ENCODE assay signal across 5 fruit fly cellular contexts in the genomic region with DNA sequence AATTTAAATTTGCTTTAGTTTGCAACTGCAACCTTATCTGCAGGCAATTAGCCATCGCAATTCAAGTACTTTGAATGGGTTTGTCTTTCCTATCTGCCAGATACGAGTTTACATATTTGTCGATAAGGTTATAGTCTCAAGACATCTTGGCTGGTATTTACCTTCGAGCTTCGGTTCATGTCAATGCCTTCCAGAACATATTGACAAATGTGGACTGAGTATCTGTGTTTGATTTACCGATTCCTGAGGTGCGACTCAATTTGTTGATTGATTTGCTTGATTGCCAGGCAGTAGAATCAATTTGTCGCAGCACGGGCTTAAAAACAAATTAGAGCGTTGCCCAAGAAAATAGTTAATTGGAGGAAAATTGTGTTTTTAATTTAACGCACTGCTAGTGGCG.
TF ChIP-seq lines count a peak whose summit lies in the region.

No protein-coding gene starts in this region.

- TF ChIP-seq CTCF in whole organism, embryonic (GFP tag; optimal IDR thresholded peaks at IDR 0.05; lab: Kevin White, UChicago): no peak

TF ChIP-seq in whole organism, adult, 20 proteins besides CTCF, POLR2A, EP300 and RAD21 (continues in another document):
- TF ChIP-seq CG1620 (GFP tag; optimal IDR thresholded peaks at IDR 0.05; lab: Kevin White, UChicago) (no peak), cnc (optimal IDR thresholded peaks at IDR 0.05; lab: Kevin White, UChicago) (no peak), CG12768 (GFP tag; optimal IDR thresholded peaks at IDR 0.05; lab: Kevin White, UChicago) (no peak), CG7045 (GFP tag; optimal IDR thresholded peaks at IDR 0.05; lab: Kevin White, UChicago) (no peak), CG33017 (tag; optimal IDR thresholded peaks at IDR 0.05; lab: Kevin White, UChicago) (no peak), Mnt (GFP tag; optimal IDR thresholded peaks at IDR 0.05; lab: Kevin White, UChicago) (no peak), Clk (GFP tag; optimal IDR thresholded peaks at IDR 0.05; lab: Kevin White, UChicago) (no peak), CG14711 (tag; optimal IDR thresholded peaks at IDR 0.05; lab: Kevin White, UChicago) (no peak), pad (GFP tag; optimal IDR thresholded peaks at IDR 0.05; lab: Kevin White, UChicago) (no peak), Hr96 (GFP tag; optimal IDR thresholded peaks at IDR 0.05; lab: Kevin White, UChicago) (no peak), CG7101 (tag; optimal IDR thresholded peaks at IDR 0.05; lab: Kevin White, UChicago) (peak; percentile 53), CG5204 (GFP tag; optimal IDR thresholded peaks at IDR 0.05; lab: Kevin White, UChicago) (no peak), ovo (GFP tag; optimal IDR thresholded peaks at IDR 0.05; lab: Kevin White, UChicago) (no peak), toe (GFP tag; optimal IDR thresholded peaks at IDR 0.05; lab: Kevin White, UChicago) (no peak), tj (GFP tag; optimal IDR thresholded peaks at IDR 0.05; lab: Kevin White, UChicago) (no peak), kay (GFP tag; lab: Kevin White, UChicago; ENCODE audit: borderline replicate concordance) (peak; percentile 12), cic (GFP tag; optimal IDR thresholded peaks at IDR 0.05; lab: Kevin White, UChicago) (peak; percentile 75), CG11617 (GFP tag; optimal IDR thresholded peaks at IDR 0.05; lab: Kevin White, UChicago) (no peak)

TF ChIP-seq in whole organism, embryonic, 481 proteins besides CTCF, POLR2A, EP300 and RAD21 (continues in another document):
- peak; percentile 24 for TF ChIP-seq nerfin-1 (tag; optimal IDR thresholded peaks at IDR 0.05; lab: Kevin White, UChicago)
- TF ChIP-seq sd (tag; optimal IDR thresholded peaks at IDR 0.05; lab: Kevin White, UChicago): peak; percentile 35
- TF ChIP-seq pb (GFP tag; optimal IDR thresholded peaks at IDR 0.05; lab: Kevin White, UChicago): no peak
- TF ChIP-seq CG15479 (GFP tag; optimal IDR thresholded peaks at IDR 0.05; lab: Kevin White, UChicago): no peak
- TF ChIP-seq pho (GFP tag; optimal IDR thresholded peaks at IDR 0.05; lab: Kevin White, UChicago): no peak
- TF ChIP-seq chif (GFP tag; optimal IDR thresholded peaks at IDR 0.05; lab: Kevin White, UChicago): peak; percentile 21 to 42
- peak; percentile 8 for TF ChIP-seq Hmr (GFP tag; optimal IDR thresholded peaks at IDR 0.05; lab: Kevin White, UChicago)
- no peak for TF ChIP-seq cwo (GFP tag; optimal IDR thresholded peaks at IDR 0.05; lab: Kevin White, UChicago)
- no peak for TF ChIP-seq D (optimal IDR thresholded peaks at IDR 0.05; lab: Kevin White, UChicago)
- peak; percentile 28 for TF ChIP-seq D (GFP tag; optimal IDR thresholded peaks at IDR 0.05; lab: Kevin White, UChicago)
- TF ChIP-seq CG11504 (tag; optimal IDR thresholded peaks at IDR 0.05; lab: Kevin White, UChicago): no peak
- TF ChIP-seq CG9727 (GFP tag; optimal IDR thresholded peaks at IDR 0.05; lab: Kevin White, UChicago): peak; percentile 65
- peak; percentile 49 for TF ChIP-seq PHDP (tag; optimal IDR thresholded peaks at IDR 0.05; lab: Kevin White, UChicago)
- no peak for TF ChIP-seq Bgb (GFP tag; IDR thresholded peaks at IDR 0.05; lab: Robert Waterston, UW; ENCODE audit: partially characterized antibody)
- peak; percentile 17 for TF ChIP-seq bab2 (GFP tag; optimal IDR thresholded peaks at IDR 0.05; lab: Kevin White, UChicago)
- peak; percentile 77 for TF ChIP-seq CG2202 (tag; optimal IDR thresholded peaks at IDR 0.05; lab: Kevin White, UChicago)
- TF ChIP-seq bbx (GFP tag; IDR thresholded peaks at IDR 0.05; lab: Robert Waterston, UW; ENCODE audit: partially characterized antibody): no peak
- TF ChIP-seq CG12071 (GFP tag; optimal IDR thresholded peaks at IDR 0.05; lab: Kevin White, UChicago): peak; percentile 45

TF ChIP-seq in whole organism, prepupa, 60 proteins besides CTCF, POLR2A, EP300 and RAD21:
- peak; percentile 22 for TF ChIP-seq CG10631 (GFP tag; optimal IDR thresholded peaks at IDR 0.05; lab: Kevin White, UChicago)
- TF ChIP-seq fkh (GFP tag; optimal IDR thresholded peaks at IDR 0.05; lab: Kevin White, UChicago): peak; percentile 90
- no peak for TF ChIP-seq CG8319 (GFP tag; optimal IDR thresholded peaks at IDR 0.05; lab: Kevin White, UChicago)
- peak; percentile 3 for TF ChIP-seq esn (GFP tag; optimal IDR thresholded peaks at IDR 0.05; lab: Kevin White, UChicago)
- 0 out of 3 replicates have a peak, but pooled peaks have one; percentile 27 for TF ChIP-seq eg (GFP tag; IDR thresholded peaks at IDR 0.05; lab: Robert Waterston, UW)
- no peak for TF ChIP-seq ss (GFP tag; optimal IDR thresholded peaks at IDR 0.05; lab: Kevin White, UChicago)
- TF ChIP-seq svp (GFP tag; lab: Kevin White, UChicago): no peak
- no peak for TF ChIP-seq net (GFP tag; optimal IDR thresholded peaks at IDR 0.05; lab: Kevin White, UChicago)
- TF ChIP-seq Eip78C (GFP tag; lab: Kevin White, UChicago): peak; percentile 24
- TF ChIP-seq vri (GFP tag; optimal IDR thresholded peaks at IDR 0.05; lab: Kevin White, UChicago): peak; percentile 24

TF ChIP-seq in whole organism, pupa, 21 proteins besides CTCF, POLR2A, EP300 and RAD21:
- TF ChIP-seq CG4496 (GFP tag; IDR thresholded peaks at IDR 0.05; lab: Robert Waterston, UW): no peak
- TF ChIP-seq CG13204 (GFP tag; optimal IDR thresholded peaks at IDR 0.05; lab: Kevin White, UChicago): no peak
- TF ChIP-seq CG17806 (tag; optimal IDR thresholded peaks at IDR 0.05; lab: Kevin White, UChicago): no peak
- no peak for TF ChIP-seq CG32121 (GFP tag; IDR thresholded peaks at IDR 0.05; lab: Robert Waterston, UW)
- TF ChIP-seq CG15710 (tag; optimal IDR thresholded peaks at IDR 0.05; lab: Kevin White, UChicago): no peak
- no peak for TF ChIP-seq Ets98B (GFP tag; IDR thresholded peaks at IDR 0.05; lab: Robert Waterston, UW)
- TF ChIP-seq Pif1B (GFP tag; optimal IDR thresholded peaks at IDR 0.05; lab: Kevin White, UChicago): peak; percentile 7
- peak; percentile 13 for TF ChIP-seq CG34367 (tag; optimal IDR thresholded peaks at IDR 0.05; lab: Kevin White, UChicago)
- TF ChIP-seq Pif1A (GFP tag; optimal IDR thresholded peaks at IDR 0.05; lab: Kevin White, UChicago): no peak
TF ChIP-seq in whole organism, pupa: peak in this region for 2.

TF ChIP-seq in whole organism, wandering third instar larva, 38 proteins besides CTCF, POLR2A, EP300 and RAD21:
- TF ChIP-seq Hr83 (GFP tag; optimal IDR thresholded peaks at IDR 0.05; lab: Kevin White, UChicago; ENCODE audit: poor library complexity, severe bottlenecking): peak; percentile 75
- peak; percentile 3 for TF ChIP-seq OdsH (GFP tag; optimal IDR thresholded peaks at IDR 0.05; lab: Kevin White, UChicago)
- TF ChIP-seq pan (optimal IDR thresholded peaks at IDR 0.05; lab: Kevin White, UChicago): no peak
- TF ChIP-seq dl (GFP tag; optimal IDR thresholded peaks at IDR 0.05; lab: Kevin White, UChicago; ENCODE audit: insufficient read depth in 1 of 2, partially characterized antibody in 2 of 2): no peak
- TF ChIP-seq sv (GFP tag; optimal IDR thresholded peaks at IDR 0.05; lab: Kevin White, UChicago): no peak
- peak; percentile 30 for TF ChIP-seq Jra (GFP tag; optimal IDR thresholded peaks at IDR 0.05; lab: Kevin White, UChicago)
- TF ChIP-seq N (GFP tag; optimal IDR thresholded peaks at IDR 0.05; lab: Kevin White, UChicago): no peak
- TF ChIP-seq Dfd (GFP tag; optimal IDR thresholded peaks at IDR 0.05; lab: Kevin White, UChicago): no peak
- TF ChIP-seq usp (GFP tag; optimal IDR thresholded peaks at IDR 0.05; lab: Kevin White, UChicago): no peak
- TF ChIP-seq tai (GFP tag; optimal IDR thresholded peaks at IDR 0.05; lab: Kevin White, UChicago): peak; percentile 28
- peak; percentile 22 for TF ChIP-seq Sp1 (GFP tag; optimal IDR thresholded peaks at IDR 0.05; lab: Kevin White, UChicago)
- TF ChIP-seq sage (GFP tag; optimal IDR thresholded peaks at IDR 0.05; lab: Kevin White, UChicago): no peak
- no peak for TF ChIP-seq lola (GFP tag; optimal IDR thresholded peaks at IDR 0.05; lab: Kevin White, UChicago)
- no peak for TF ChIP-seq dmrt93B (GFP tag; optimal IDR thresholded peaks at IDR 0.05; lab: Kevin White, UChicago)
- no peak for TF ChIP-seq CrebA (GFP tag; optimal IDR thresholded peaks at IDR 0.05; lab: Kevin White, UChicago; ENCODE audit: borderline replicate concordance)
- TF ChIP-seq rgr (GFP tag; optimal IDR thresholded peaks at IDR 0.05; lab: Kevin White, UChicago): peak; percentile 61
- peak; percentile 22 for TF ChIP-seq br (GFP tag; optimal IDR thresholded peaks at IDR 0.05; lab: Kevin White, UChicago)
- TF ChIP-seq CG9705 (GFP tag; optimal IDR thresholded peaks at IDR 0.05; lab: Kevin White, UChicago): peak; percentile 23
- peak; percentile 41 for TF ChIP-seq h (GFP tag; optimal IDR thresholded peaks at IDR 0.05; lab: Kevin White, UChicago)
- peak; percentile 4 for TF ChIP-seq dsf (GFP tag; optimal IDR thresholded peaks at IDR 0.05; lab: Kevin White, UChicago; ENCODE audit: borderline replicate concordance)
- TF ChIP-seq ey (GFP tag; optimal IDR thresholded peaks at IDR 0.05; lab: Kevin White, UChicago): no peak
- no peak for TF ChIP-seq Vsx2 (GFP tag; optimal IDR thresholded peaks at IDR 0.05; lab: Kevin White, UChicago; ENCODE audit: partially characterized antibody)
- TF ChIP-seq fru (GFP tag; optimal IDR thresholded peaks at IDR 0.05; lab: Kevin White, UChicago): no peak
- peak in 1 of 2 experiments; percentile 12 for TF ChIP-seq foxo (GFP tag; optimal IDR thresholded peaks at IDR 0.05; lab: Kevin White, UChicago)
- TF ChIP-seq woc (GFP tag; optimal IDR thresholded peaks at IDR 0.05; lab: Kevin White, UChicago): no peak
- peak; percentile 54 for TF ChIP-seq Hnf4 (GFP tag; optimal IDR thresholded peaks at IDR 0.05; lab: Kevin White, UChicago)
